Fruit fly (Drosophila melanogaster) S2 (cell line): Measurements from ENCODE around the gene CG44038.

Experiments
- CG8478 ChIP-seq: fragments of >200 bp; optimal IDR thresholded peaks from 2 replicates; lab custom pipeline; 2018
- CTCF ChIP-seq, 2 experiments: fragments of >200 bp; optimal IDR thresholded peaks; 2 replicates each; lab custom pipeline; 2018

DNA sequence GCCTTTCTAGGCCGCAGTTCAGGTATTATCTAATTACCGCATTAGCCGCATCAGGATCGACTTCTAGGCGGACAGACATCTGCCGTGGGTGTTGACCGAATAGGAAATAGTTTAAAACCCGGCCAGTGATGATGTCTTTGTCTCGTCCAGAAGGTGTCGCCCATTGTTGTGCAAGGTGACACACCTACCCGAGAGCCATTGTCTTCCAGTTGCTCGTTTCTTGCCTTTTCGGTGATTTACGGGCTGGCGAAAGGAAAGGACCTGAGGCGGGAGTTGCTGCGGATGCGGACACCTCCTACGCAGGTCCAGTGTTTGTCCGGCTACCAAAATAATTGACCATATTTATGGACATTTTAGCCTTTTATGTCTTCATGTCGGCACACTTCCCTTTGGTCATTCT, 12.5 kb upstream of the CG44038 start:
- TF ChIP-seq CG8478, result no peak
- TF ChIP-seq CTCF (optimal IDR thresholded peaks at IDR 0.05; lab: Kevin White, UChicago), result peak in 1 of 2 experiments; percentile 2
